Worm (Caenorhabditis elegans) whole organism, L1 larva: Measurements from ENCODE around the gene R05G6.1.

Experiments
- C16A3.4 ChIP-seq: fragments of 150-350 bp; optimal IDR thresholded peaks from 2 replicates; lab custom pipeline; 2014; ENCODE audit warnings: missing biosample characterization, missing genetic modification characterization
- C34B4.2 ChIP-seq: sonication (generic microtip); optimal IDR thresholded peaks from 2 replicates; lab custom pipeline; 2017; ENCODE audit warnings: mild to moderate bottlenecking, missing genetic modification characterization, missing compliant biosample characterization
- Y116A8C.19 ChIP-seq: sonication (generic microtip); optimal IDR thresholded peaks from 2 replicates; lab custom pipeline; 2016; ENCODE audit warnings: missing compliant biosample characterization, missing genetic modification characterization, borderline replicate concordance
- aha-1 ChIP-seq: fragments of 150-350 bp; optimal IDR thresholded peaks from 2 replicates; lab custom pipeline; 2014; ENCODE audit warnings: missing biosample characterization, missing genetic modification characterization
- alr-1 ChIP-seq: fragments of 200-800 bp; sonication (Bioruptor generic); optimal IDR thresholded peaks from 2 replicates; lab custom pipeline; 2018; ENCODE audit warnings: borderline replicate concordance, mild to moderate bottlenecking, missing genetic modification characterization, missing compliant biosample characterization
- aly-2 ChIP-seq: fragments of 150-350 bp; optimal IDR thresholded peaks from 2 replicates; lab custom pipeline; 2014; ENCODE audit warnings: missing biosample characterization, missing genetic modification characterization
- blmp-1 ChIP-seq: fragments of 150-350 bp; optimal IDR thresholded peaks from 2 replicates; lab custom pipeline; 2014; ENCODE audit warnings: missing biosample characterization, missing genetic modification characterization
- ceh-63 ChIP-seq: fragments of 200-800 bp; sonication (Bioruptor generic); optimal IDR thresholded peaks from 2 replicates; lab custom pipeline; 2018; ENCODE audit warnings: mild to moderate bottlenecking, missing genetic modification characterization, missing compliant biosample characterization
- ceh-82 ChIP-seq, 3 experiments: fragments of 150-350 bp in 1 of 3; sonication (generic microtip) in 2 of 3; optimal IDR thresholded peaks; 2 replicates each; lab custom pipeline; 2014 to 2017; ENCODE audit warnings: missing biosample characterization in 3 of 3, missing genetic modification characterization in 3 of 3
- ces-1 ChIP-seq: fragments of 150-350 bp; optimal IDR thresholded peaks from 2 replicates; lab custom pipeline; 2014; ENCODE audit warnings: missing biosample characterization, missing genetic modification reagents, missing genetic modification characterization
- dpl-1 ChIP-seq, 3 experiments: fragments of 150-350 bp in 2 of 3; sonication (generic microtip) in 1 of 3; optimal IDR thresholded peaks; 2 replicates each; lab custom pipeline; 2014 to 2017; ENCODE audit warnings: missing biosample characterization in 3 of 3, missing genetic modification characterization in 3 of 3, missing genetic modification reagents in 3 of 3
- efl-1 ChIP-seq, 4 experiments: fragments of 150-350 bp; optimal IDR thresholded peaks in 3 of 4; peaks in 1 of 4; 1 replicate in 1 of 4; 2 replicates in 3 of 4; lab custom pipeline; 2014; ENCODE audit warnings: missing biosample characterization in 2 of 4, missing genetic modification characterization in 2 of 4, missing genetic modification reagents in 2 of 4
- efl-3 ChIP-seq: fragments of 200-800 bp; sonication (Bioruptor generic); optimal IDR thresholded peaks from 2 replicates; lab custom pipeline; 2018; ENCODE audit warnings: mild to moderate bottlenecking, missing genetic modification characterization, missing compliant biosample characterization
- egl-27 ChIP-seq, 2 experiments: fragments of 150-350 bp in 1 of 2; sonication (generic microtip); optimal IDR thresholded peaks; 3 replicates each; lab custom pipeline; 2017 to 2018; ENCODE audit warnings: missing biosample characterization in 2 of 2, missing genetic modification characterization in 2 of 2, missing genetic modification reagents in 2 of 2
- elt-2 ChIP-seq: sonication (generic microtip); optimal IDR thresholded peaks from 2 replicates; lab custom pipeline; 2016; ENCODE audit warnings: missing genetic modification characterization, mild to moderate bottlenecking, inconsistent platforms, missing compliant biosample characterization, missing genetic modification reagents
- ets-5 ChIP-seq: fragments of 200-800 bp; sonication (Bioruptor generic); IDR thresholded peaks from 2 replicates; pipeline ENCODE4 v1.3.6; 2022; ENCODE audit warnings: missing genetic modification characterization, missing compliant biosample characterization
- fkh-10 ChIP-seq: sonication (generic microtip); optimal IDR thresholded peaks from 2 replicates; lab custom pipeline; 2017; ENCODE audit warnings: missing biosample characterization, missing genetic modification reagents, missing genetic modification characterization
- fkh-4 ChIP-seq: sonication (generic microtip); optimal IDR thresholded peaks from 2 replicates; lab custom pipeline; 2016; ENCODE audit warnings: missing compliant biosample characterization, missing genetic modification characterization, borderline replicate concordance
- fos-1 ChIP-seq: fragments of 150-350 bp; optimal IDR thresholded peaks from 2 replicates; lab custom pipeline; 2014; ENCODE audit warnings: missing biosample characterization, missing genetic modification characterization
- grh-1 ChIP-seq: fragments of 200-800 bp; sonication (Bioruptor generic); IDR thresholded peaks from 2 replicates; pipeline ENCODE4 v1.3.6; 2022; ENCODE audit warnings: missing genetic modification reagents, missing genetic modification characterization, missing compliant biosample characterization
- hlh-17 ChIP-seq: fragments of 200-800 bp; sonication (Bioruptor generic); optimal IDR thresholded peaks from 2 replicates; lab custom pipeline; 2018; ENCODE audit warnings: missing genetic modification characterization, mild to moderate bottlenecking, missing compliant biosample characterization, moderate library complexity, borderline replicate concordance
- hpl-2 ChIP-seq: fragments of 150-350 bp; optimal IDR thresholded peaks from 2 replicates; lab custom pipeline; 2014; ENCODE audit warnings: missing biosample characterization, missing genetic modification reagents, missing genetic modification characterization
- irx-1 ChIP-seq: sonication (generic microtip); optimal IDR thresholded peaks from 2 replicates; lab custom pipeline; 2016; ENCODE audit warnings: missing genetic modification characterization, missing compliant biosample characterization
- isw-1 ChIP-seq: fragments of 200-800 bp; sonication (Bioruptor generic); IDR thresholded peaks from 2 replicates; pipeline ENCODE4 v1.3.6; 2022; ENCODE audit warnings: missing genetic modification characterization, missing compliant biosample characterization
- jun-1 ChIP-seq: fragments of 150-350 bp; optimal IDR thresholded peaks from 2 replicates; lab custom pipeline; 2014; ENCODE audit warnings: missing biosample characterization, missing genetic modification reagents, missing genetic modification characterization
- lin-13 ChIP-seq: fragments of 150-350 bp; optimal IDR thresholded peaks from 2 replicates; lab custom pipeline; 2014; ENCODE audit warnings: missing biosample characterization, missing genetic modification reagents, missing genetic modification characterization
- lin-35 ChIP-seq, 2 experiments: fragments of 150-350 bp; optimal IDR thresholded peaks; 2 replicates each; lab custom pipeline; 2014; ENCODE audit warnings: missing biosample characterization in 2 of 2, missing genetic modification characterization in 2 of 2, missing genetic modification reagents in 2 of 2
- lin-39 ChIP-seq: fragments of 150-350 bp; optimal IDR thresholded peaks from 2 replicates; lab custom pipeline; 2014; ENCODE audit warnings: missing biosample characterization, missing genetic modification reagents, missing genetic modification characterization
- lir-3 ChIP-seq: sonication (generic microtip); optimal IDR thresholded peaks from 2 replicates; lab custom pipeline; 2016; ENCODE audit warnings: mild to moderate bottlenecking, missing genetic modification characterization, moderate library complexity, missing compliant biosample characterization; ENCODE audit not compliant: poor library complexity
- lsy-2 ChIP-seq, 2 experiments: fragments of 150-350 bp; optimal IDR thresholded peaks; 2 replicates each; lab custom pipeline; 2014; ENCODE audit warnings: missing biosample characterization in 2 of 2, missing genetic modification characterization in 2 of 2
- mab-9 ChIP-seq: fragments of 200-800 bp; sonication (Bioruptor generic); IDR thresholded peaks from 2 replicates; pipeline ENCODE4 v1.3.6; 2022; ENCODE audit warnings: missing genetic modification reagents, missing genetic modification characterization, missing compliant biosample characterization
- mef-2 ChIP-seq: fragments of 150-350 bp; optimal IDR thresholded peaks from 2 replicates; lab custom pipeline; 2014; ENCODE audit warnings: missing biosample characterization, missing genetic modification characterization
- nhr-11 ChIP-seq: fragments of 150-350 bp; optimal IDR thresholded peaks from 2 replicates; lab custom pipeline; 2014; ENCODE audit warnings: missing biosample characterization, missing genetic modification characterization
- nhr-19 ChIP-seq: fragments of 200-800 bp; sonication (Bioruptor generic); conservative IDR thresholded peaks from 2 replicates; pipeline ENCODE4 v1.3.6; 2022; ENCODE audit warnings: missing genetic modification characterization, missing compliant biosample characterization
- nhr-20 ChIP-seq: sonication (generic microtip); optimal IDR thresholded peaks from 2 replicates; lab custom pipeline; 2016; ENCODE audit warnings: mild to moderate bottlenecking, missing genetic modification characterization, missing compliant biosample characterization
- nhr-237 ChIP-seq: fragments of 150-350 bp; optimal IDR thresholded peaks from 2 replicates; lab custom pipeline; 2014; ENCODE audit warnings: missing biosample characterization, missing genetic modification characterization
- nhr-47 ChIP-seq: sonication (generic microtip); optimal IDR thresholded peaks from 2 replicates; lab custom pipeline; 2016; ENCODE audit warnings: mild to moderate bottlenecking, missing genetic modification characterization, moderate library complexity, missing compliant biosample characterization
- nhr-71 ChIP-seq: sonication (generic microtip); optimal IDR thresholded peaks from 2 replicates; lab custom pipeline; 2016; ENCODE audit warnings: mild to moderate bottlenecking, missing genetic modification characterization, moderate library complexity, missing compliant biosample characterization
- nhr-84 ChIP-seq: sonication (generic microtip); optimal IDR thresholded peaks from 2 replicates; lab custom pipeline; 2017; ENCODE audit warnings: missing biosample characterization, missing genetic modification characterization
- nhr-90 ChIP-seq: sonication (generic microtip); optimal IDR thresholded peaks from 2 replicates; lab custom pipeline; 2016; ENCODE audit warnings: mild to moderate bottlenecking, missing genetic modification characterization, missing compliant biosample characterization; ENCODE audit not compliant: poor library complexity
- pag-3 ChIP-seq: sonication (generic microtip); optimal IDR thresholded peaks from 2 replicates; lab custom pipeline; 2017; ENCODE audit warnings: missing genetic modification characterization, mild to moderate bottlenecking, missing compliant biosample characterization, antibody characterized with exemption, borderline replicate concordance; ENCODE audit not compliant: insufficient read depth
- rnt-1 ChIP-seq: sonication (generic microtip); optimal IDR thresholded peaks from 2 replicates; lab custom pipeline; 2016; ENCODE audit warnings: mild to moderate bottlenecking, missing genetic modification characterization, moderate library complexity, missing compliant biosample characterization
- sptf-1 ChIP-seq: fragments of 150-350 bp; optimal IDR thresholded peaks from 2 replicates; lab custom pipeline; 2014; ENCODE audit warnings: missing biosample characterization, missing genetic modification characterization
- sup-37 ChIP-seq: fragments of 200-800 bp; sonication (Bioruptor generic); optimal IDR thresholded peaks from 2 replicates; lab custom pipeline; 2018; ENCODE audit warnings: mild to moderate bottlenecking, missing genetic modification characterization, missing compliant biosample characterization
- unc-30 ChIP-seq: sonication (generic microtip); optimal IDR thresholded peaks from 2 replicates; lab custom pipeline; 2017; ENCODE audit warnings: missing biosample characterization, missing genetic modification characterization
- unc-86 ChIP-seq: sonication (generic microtip); optimal IDR thresholded peaks from 2 replicates; lab custom pipeline; 2016; ENCODE audit warnings: missing genetic modification characterization, missing compliant biosample characterization
- vab-15 ChIP-seq: sonication (generic microtip); optimal IDR thresholded peaks from 2 replicates; lab custom pipeline; 2017; ENCODE audit warnings: missing genotype, mild to moderate bottlenecking, missing genetic modification characterization, missing compliant biosample characterization
- xbp-1 ChIP-seq: sonication (generic microtip); optimal IDR thresholded peaks from 2 replicates; lab custom pipeline; 2016; ENCODE audit warnings: missing genetic modification characterization, missing compliant biosample characterization
- zip-4 ChIP-seq: fragments of 200-800 bp; sonication (Bioruptor generic); optimal IDR thresholded peaks from 2 replicates; lab custom pipeline; 2018; ENCODE audit warnings: mild to moderate bottlenecking, missing genetic modification characterization, moderate library complexity, missing compliant biosample characterization
- ztf-4 ChIP-seq: fragments of 150-350 bp; optimal IDR thresholded peaks from 2 replicates; lab custom pipeline; 2014; ENCODE audit warnings: missing biosample characterization, missing genetic modification characterization

The R05G6.1 gene

ce11 chrIV:7530226-7531070, 2.0 kb upstream of the R05G6.1 start:
- TF ChIP-seq hlh-17 (GFP tag; lab: Kevin White, UChicago) (no peak), nhr-90 (tag; lab: Kevin White, UChicago) (no peak), fos-1 (tag; lab: Kevin White, UChicago) (no peak), efl-1 (optimal IDR thresholded peaks at IDR 0.05; lab: Kevin White, UChicago) (no peak), efl-1 (GFP tag; optimal IDR thresholded peaks at IDR 0.05 in 1 of 2; lab: Kevin White, UChicago) (peak in 1 of 2 experiments; percentile 1), efl-3 (GFP tag; lab: Kevin White, UChicago) (no peak), zip-4 (GFP tag; lab: Kevin White, UChicago) (no peak), unc-30 (tag; lab: Kevin White, UChicago) (no peak), dpl-1 (GFP tag; optimal IDR thresholded peaks at IDR 0.05; lab: Kevin White, UChicago) (no peak), jun-1 (tag; lab: Kevin White, UChicago) (no peak), ztf-4 (tag; lab: Kevin White, UChicago) (no peak), Y116A8C.19 (no peak), nhr-237 (no peak), blmp-1 (peak; percentile 87), lin-35 (GFP tag; optimal IDR thresholded peaks at IDR 0.05; lab: Kevin White, UChicago) (no peak), lir-3 (tag; lab: Kevin White, UChicago) (no peak), ets-5 (GFP tag; lab: Robert Waterston, UW) (no peak), nhr-19 (GFP tag; lab: Robert Waterston, UW) (no peak), egl-27 (tag; optimal IDR thresholded peaks at IDR 0.05; lab: Kevin White, UChicago) (no peak), sup-37 (GFP tag; lab: Kevin White, UChicago) (no peak), fkh-4 (tag; lab: Kevin White, UChicago) (no peak), grh-1 (GFP tag; lab: Robert Waterston, UW) (no peak), nhr-84 (no peak), fkh-10 (no peak), ces-1 (no peak), nhr-71 (tag; lab: Kevin White, UChicago) (peak; percentile 34), irx-1 (no peak), xbp-1 (tag; lab: Kevin White, UChicago) (no peak), lin-13 (GFP tag; lab: Kevin White, UChicago) (no peak), nhr-20 (tag; lab: Kevin White, UChicago) (peak; percentile 30), C16A3.4 (tag; lab: Kevin White, UChicago) (no peak), aly-2 (tag; lab: Kevin White, UChicago) (no peak), elt-2 (no peak), rnt-1 (tag; lab: Kevin White, UChicago) (no peak), isw-1 (no peak), unc-86 (no peak), aha-1 (tag; lab: Kevin White, UChicago) (no peak), ceh-82 (tag; optimal IDR thresholded peaks at IDR 0.05; lab: Kevin White, UChicago) (no peak), pag-3 (tag; lab: Kevin White, UChicago) (no peak), hpl-2 (GFP tag; lab: Kevin White, UChicago) (no peak), nhr-47 (tag; lab: Kevin White, UChicago) (no peak), mab-9 (GFP tag; lab: Robert Waterston, UW) (no peak), mef-2 (no peak), sptf-1 (tag; lab: Kevin White, UChicago) (no peak), ceh-63 (GFP tag; lab: Kevin White, UChicago) (no peak), alr-1 (tag; lab: Kevin White, UChicago) (no peak), lin-39 (tag; lab: Kevin White, UChicago) (no peak), vab-15 (tag; lab: Kevin White, UChicago) (no peak), nhr-11 (tag; lab: Kevin White, UChicago) (no peak), C34B4.2 (tag; lab: Kevin White, UChicago) (no peak), lsy-2 (tag; optimal IDR thresholded peaks at IDR 0.05; lab: Kevin White, UChicago) (peak in 1 of 2 experiments; percentile 44)
